Worm (Caenorhabditis elegans) whole organism, L4 larva: ENCODE results near the gene F17H10.1.
A peak's percentile ranks its signal among the peaks of the same experiment; 100 is the strongest.

Experiments used
- D1046.2 ChIP-seq: fragments of 200-800 bp; sonication (Bioruptor generic); IDR thresholded peaks from 2 replicates; pipeline ENCODE4 v1.3.6; 2022; ENCODE audit warnings: missing genetic modification characterization, missing compliant biosample characterization
- F10B5.3 ChIP-seq: sonication (generic microtip); optimal IDR thresholded peaks from 2 replicates; lab custom pipeline; 2016; ENCODE audit warnings: mild to moderate bottlenecking, missing genetic modification characterization, missing compliant biosample characterization
- F26F4.8 ChIP-seq: fragments of 200-800 bp; sonication (Bioruptor generic); conservative IDR thresholded peaks from 2 replicates; pipeline ENCODE4 v1.3.6; 2022; ENCODE audit warnings: missing genetic modification characterization, missing compliant biosample characterization
- F49E8.2 ChIP-seq: sonication (generic microtip); optimal IDR thresholded peaks from 2 replicates; lab custom pipeline; 2016; ENCODE audit warnings: missing compliant biosample characterization, mild to moderate bottlenecking, missing genetic modification characterization, borderline replicate concordance
- T20F7.1 ChIP-seq: fragments of 200-800 bp; sonication (Bioruptor generic); optimal IDR thresholded peaks from 2 replicates; lab custom pipeline; 2018; ENCODE audit warnings: mild to moderate bottlenecking, missing genetic modification characterization, missing compliant biosample characterization
- T26A8.4 ChIP-seq: fragments of 200-800 bp; sonication (Bioruptor generic); IDR thresholded peaks from 2 replicates; pipeline ENCODE4 v1.3.6; 2022; ENCODE audit warnings: missing genetic modification characterization, missing compliant biosample characterization
- Y48G9A.11 ChIP-seq: fragments of 200-800 bp; sonication (Bioruptor generic); IDR thresholded peaks from 2 replicates; pipeline ENCODE4 v1.3.6; 2022; ENCODE audit warnings: missing genetic modification reagents, missing genetic modification characterization, missing compliant biosample characterization
- Y75B8A.6 ChIP-seq: fragments of 200-800 bp; sonication (Bioruptor generic); IDR thresholded peaks from 2 replicates; pipeline ENCODE4 v1.3.6; 2022; ENCODE audit warnings: missing genetic modification reagents, missing genetic modification characterization, missing compliant biosample characterization
- aha-1 ChIP-seq: fragments of 150-350 bp; peaks from one replicate; lab custom pipeline; 2014; ENCODE audit warnings: missing biosample characterization, missing genetic modification characterization
- ama-1 ChIP-seq: fragments of 150-350 bp; optimal IDR thresholded peaks from 2 replicates; lab custom pipeline; 2014; ENCODE audit warnings: inconsistent platforms, mixed read lengths
- ceh-28 ChIP-seq: fragments of 150-350 bp; optimal IDR thresholded peaks from 2 replicates; lab custom pipeline; 2014; ENCODE audit warnings: missing biosample characterization, missing genetic modification reagents, missing genetic modification characterization
- ceh-32 ChIP-seq: sonication (generic microtip); optimal IDR thresholded peaks from 2 replicates; lab custom pipeline; 2016; ENCODE audit warnings: mild to moderate bottlenecking, missing genetic modification characterization, missing compliant biosample characterization; ENCODE audit not compliant: poor library complexity
- ceh-44 ChIP-seq: fragments of 200-800 bp; sonication (Bioruptor generic); IDR thresholded peaks from 2 replicates; pipeline ENCODE4 v1.3.6; 2022; ENCODE audit warnings: missing genetic modification reagents, missing genetic modification characterization, missing compliant biosample characterization
- ceh-62 ChIP-seq: sonication (generic microtip); optimal IDR thresholded peaks from 2 replicates; lab custom pipeline; 2017; ENCODE audit warnings: missing biosample characterization, missing genetic modification characterization
- ces-1 ChIP-seq: fragments of 150-350 bp; sonication (generic microtip); optimal IDR thresholded peaks from 4 replicates; lab custom pipeline; 2014; ENCODE audit warnings: missing biosample characterization, missing genetic modification reagents, missing genetic modification characterization
- daf-16 ChIP-seq, 3 experiments: sonication (generic microtip); optimal IDR thresholded peaks; 2 replicates each; lab custom pipeline; 2016 to 2017; ENCODE audit warnings: missing genetic modification characterization in 3 of 3, missing genetic modification reagents in 3 of 3, mild to moderate bottlenecking in 2 of 3, missing compliant biosample characterization in 2 of 3, missing biosample characterization in 1 of 3, moderate library complexity in 1 of 3
- dmd-6 ChIP-seq: fragments of 200-800 bp; sonication (Bioruptor generic); IDR thresholded peaks from 2 replicates; pipeline ENCODE4 v1.3.6; 2022; ENCODE audit warnings: missing genetic modification reagents, missing genetic modification characterization, missing compliant biosample characterization
- duxl-1 ChIP-seq: sonication (generic microtip); optimal IDR thresholded peaks from 2 replicates; lab custom pipeline; 2016; ENCODE audit warnings: mild to moderate bottlenecking, missing genetic modification characterization, moderate library complexity, missing compliant biosample characterization; ENCODE audit not compliant: poor library complexity
- dve-1 ChIP-seq: sonication (generic microtip); optimal IDR thresholded peaks from 2 replicates; lab custom pipeline; 2017; ENCODE audit warnings: antibody characterized with exemption, mild to moderate bottlenecking, missing genetic modification characterization, missing compliant biosample characterization; ENCODE audit not compliant: insufficient read depth
- egl-27 ChIP-seq: sonication (generic microtip); optimal IDR thresholded peaks from 3 replicates; lab custom pipeline; 2017; ENCODE audit warnings: missing biosample characterization, missing genetic modification reagents, missing genetic modification characterization
- egl-43 ChIP-seq: fragments of 200-800 bp; sonication (Bioruptor generic); IDR thresholded peaks from 2 replicates; pipeline ENCODE4 v1.3.6; 2022; ENCODE audit warnings: missing genetic modification reagents, missing genetic modification characterization, missing compliant biosample characterization
- hlh-11 ChIP-seq: fragments of 200-800 bp; sonication (Bioruptor generic); optimal IDR thresholded peaks from 2 replicates; lab custom pipeline; 2018; ENCODE audit warnings: mild to moderate bottlenecking, missing genetic modification characterization, missing compliant biosample characterization
- hlh-30 ChIP-seq: sonication (generic microtip); optimal IDR thresholded peaks from 2 replicates; lab custom pipeline; 2017; ENCODE audit warnings: antibody characterized with exemption, mild to moderate bottlenecking, missing genetic modification characterization, missing compliant biosample characterization; ENCODE audit not compliant: insufficient read depth
- lin-13 ChIP-seq: fragments of 150-350 bp; optimal IDR thresholded peaks from 2 replicates; lab custom pipeline; 2014; ENCODE audit warnings: missing biosample characterization, missing genetic modification reagents, missing genetic modification characterization
- lin-15B ChIP-seq: fragments of 150-350 bp; sonication (generic microtip); optimal IDR thresholded peaks from 3 replicates; lab custom pipeline; 2014; ENCODE audit warnings: missing biosample characterization, missing genetic modification characterization
- lin-29 ChIP-seq: fragments of 200-800 bp; sonication (Bioruptor generic); IDR thresholded peaks from 2 replicates; pipeline ENCODE4 v1.3.6; 2022; ENCODE audit warnings: missing genetic modification reagents, missing genetic modification characterization, missing compliant biosample characterization
- lin-38 ChIP-seq: fragments of 200-800 bp; sonication (Bioruptor generic); IDR thresholded peaks from 2 replicates; pipeline ENCODE4 v1.3.6; 2022; ENCODE audit warnings: missing genetic modification reagents, missing genetic modification characterization, missing compliant biosample characterization
- lin-39 ChIP-seq: fragments of 150-350 bp; optimal IDR thresholded peaks from 2 replicates; lab custom pipeline; 2014; ENCODE audit warnings: missing biosample characterization, missing genetic modification reagents, missing genetic modification characterization
- madf-5 ChIP-seq, 2 experiments: fragments of 200-800 bp; sonication (Bioruptor generic); IDR thresholded peaks; 2 replicates each; pipeline ENCODE4 v1.3.6; 2022; ENCODE audit warnings: missing compliant biosample characterization in 2 of 2, missing genetic modification characterization in 2 of 2
- mdt-29 ChIP-seq: fragments of 200-800 bp; sonication (Bioruptor generic); IDR thresholded peaks from 2 replicates; pipeline ENCODE4 v1.3.6; 2022; ENCODE audit warnings: missing genetic modification reagents, missing genetic modification characterization, missing compliant biosample characterization
- mep-1 ChIP-seq: fragments of 150-350 bp; sonication (generic microtip); optimal IDR thresholded peaks from 3 replicates; lab custom pipeline; 2014; ENCODE audit warnings: missing biosample characterization, missing genetic modification characterization
- mes-2 ChIP-seq: sonication (generic microtip); optimal IDR thresholded peaks from 2 replicates; lab custom pipeline; 2016; ENCODE audit warnings: missing genotype, mild to moderate bottlenecking, missing genetic modification characterization, missing compliant biosample characterization; ENCODE audit not compliant: poor library complexity, severe bottlenecking
- nhr-237 ChIP-seq: sonication (generic microtip); optimal IDR thresholded peaks from 2 replicates; lab custom pipeline; 2017; ENCODE audit warnings: missing biosample characterization, missing genetic modification characterization
- nhr-25 ChIP-seq: sonication (generic microtip); optimal IDR thresholded peaks from 2 replicates; lab custom pipeline; 2017; ENCODE audit warnings: missing genetic modification characterization, mild to moderate bottlenecking, missing compliant biosample characterization, antibody characterized with exemption, moderate library complexity, borderline replicate concordance; ENCODE audit not compliant: insufficient read depth
- nhr-28 ChIP-seq: fragments of 150-350 bp; optimal IDR thresholded peaks from 2 replicates; lab custom pipeline; 2014; ENCODE audit warnings: missing biosample characterization, missing genetic modification characterization
- nhr-48 ChIP-seq: sonication (generic microtip); optimal IDR thresholded peaks from 2 replicates; lab custom pipeline; 2016; ENCODE audit warnings: mild to moderate bottlenecking, missing genetic modification characterization, missing compliant biosample characterization
- php-3 ChIP-seq: fragments of 200-800 bp; sonication (Bioruptor generic); IDR thresholded peaks from 2 replicates; pipeline ENCODE4 v1.3.6; 2022; ENCODE audit warnings: missing genetic modification reagents, missing genetic modification characterization, missing compliant biosample characterization
- pqm-1 ChIP-seq: sonication (generic microtip); optimal IDR thresholded peaks from 2 replicates; lab custom pipeline; 2017; ENCODE audit warnings: missing biosample characterization, missing genetic modification characterization
- rbr-2 ChIP-seq: sonication (generic microtip); optimal IDR thresholded peaks from 2 replicates; lab custom pipeline; 2016; ENCODE audit warnings: missing genotype, missing genetic modification characterization, missing compliant biosample characterization
- saeg-2 ChIP-seq: fragments of 200-800 bp; sonication (Bioruptor generic); IDR thresholded peaks from 2 replicates; pipeline ENCODE4 v1.3.6; 2022; ENCODE audit warnings: missing genetic modification reagents, missing genetic modification characterization, missing compliant biosample characterization
- skn-1 ChIP-seq: fragments of 150-350 bp; optimal IDR thresholded peaks from 2 replicates; lab custom pipeline; 2014; ENCODE audit warnings: missing biosample characterization, missing genetic modification characterization
- spr-3 ChIP-seq: fragments of 200-800 bp; sonication (Bioruptor generic); optimal IDR thresholded peaks from 2 replicates; lab custom pipeline; 2018; ENCODE audit warnings: mild to moderate bottlenecking, missing genetic modification characterization, missing compliant biosample characterization
- tra-1 ChIP-seq: fragments of 200-800 bp; sonication (Bioruptor generic); IDR thresholded peaks from 2 replicates; pipeline ENCODE4 v1.3.6; 2022; ENCODE audit warnings: missing genetic modification reagents, missing genetic modification characterization, missing compliant biosample characterization
- unc-39 ChIP-seq: sonication (generic microtip); optimal IDR thresholded peaks from 2 replicates; lab custom pipeline; 2017; ENCODE audit warnings: missing biosample characterization, missing genetic modification characterization
- unc-62 ChIP-seq, 3 experiments: fragments of 150-350 bp in 1 of 3; sonication (generic microtip); optimal IDR thresholded peaks in 2 of 3; peaks in 1 of 3; 1 replicate in 1 of 3; 2 replicates in 2 of 3; lab custom pipeline; 2014 to 2017; ENCODE audit warnings: missing biosample characterization in 3 of 3, missing genetic modification characterization in 3 of 3, missing genetic modification reagents in 3 of 3, missing genotype in 1 of 3
- vab-7 ChIP-seq: fragments of 200-800 bp; sonication (Bioruptor generic); IDR thresholded peaks from 2 replicates; pipeline ENCODE4 v1.3.6; 2022; ENCODE audit warnings: missing genetic modification reagents, missing genetic modification characterization, missing compliant biosample characterization
- zag-1 ChIP-seq: fragments of 150-350 bp; optimal IDR thresholded peaks from 2 replicates; lab custom pipeline; 2014; ENCODE audit warnings: missing biosample characterization, missing genetic modification characterization
- zip-11 ChIP-seq: fragments of 200-800 bp; sonication (Bioruptor generic); IDR thresholded peaks from 2 replicates; pipeline ENCODE4 v1.3.6; 2022; ENCODE audit warnings: missing genetic modification characterization, missing compliant biosample characterization
- ztf-11 ChIP-seq: fragments of 150-350 bp; optimal IDR thresholded peaks from 2 replicates; lab custom pipeline; 2014; ENCODE audit warnings: missing biosample characterization, missing genetic modification characterization

The F17H10.1 gene

DNA sequence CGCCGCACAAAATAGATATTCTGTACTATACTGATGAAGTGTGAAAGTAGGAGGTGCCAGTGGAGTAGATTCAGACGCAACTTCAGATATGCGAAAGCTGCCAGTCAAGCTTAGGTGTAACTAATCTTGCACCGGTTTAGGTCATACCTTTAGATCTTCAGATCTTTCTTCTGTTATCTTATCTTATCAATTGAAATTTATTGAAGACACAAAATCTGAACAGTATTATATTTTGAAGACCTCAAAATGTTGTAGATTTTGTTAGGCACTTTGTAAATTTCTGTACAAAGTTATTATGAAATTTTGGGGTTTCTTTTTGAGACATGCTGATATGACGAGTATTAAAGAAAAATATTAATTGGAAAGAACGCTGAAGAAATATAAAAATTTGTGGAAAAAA, 7.6 kb downstream of the F17H10.1 start:
- TF ChIP-seq T20F7.1 (GFP tag; lab: Kevin White, UChicago) = no peak

ce11 chrX:13113457-13113856, 8.4 kb downstream of the F17H10.1 start, which contains the start of gene F17H10.2:
TSS of gene F17H10.2 (plus strand) at chrX:13113772.
- no peak for TF ChIP-seq mdt-29 (GFP tag; lab: Robert Waterston, UW)
- no peak for TF ChIP-seq Y75B8A.6 (GFP tag; lab: Robert Waterston, UW)
- no peak for TF ChIP-seq duxl-1 (tag; lab: Kevin White, UChicago)
- TF ChIP-seq skn-1 (tag; lab: Kevin White, UChicago) = no peak
- TF ChIP-seq lin-38 = no peak
- TF ChIP-seq nhr-28 (tag; lab: Kevin White, UChicago) = peak; percentile 48
- TF ChIP-seq madf-5 (GFP tag; IDR thresholded peaks at IDR 0.05; lab: Robert Waterston, UW) = no peak
- TF ChIP-seq ceh-28 (tag; lab: Kevin White, UChicago) = no peak
- TF ChIP-seq dve-1 = peak; percentile 24
- no peak for TF ChIP-seq daf-16 (GFP tag; optimal IDR thresholded peaks at IDR 0.05; lab: Kevin White, UChicago)
- no peak for TF ChIP-seq daf-16 (tag; optimal IDR thresholded peaks at IDR 0.05; lab: Kevin White, UChicago)
- no peak for TF ChIP-seq F10B5.3 (tag; lab: Kevin White, UChicago)
- TF ChIP-seq F49E8.2 (tag; lab: Kevin White, UChicago) = no peak
- TF ChIP-seq lin-15B (tag; lab: Kevin White, UChicago) = no peak
- TF ChIP-seq lin-13 = no peak
- TF ChIP-seq php-3 (GFP tag; lab: Robert Waterston, UW) = no peak
- TF ChIP-seq hlh-30 (tag; lab: Kevin White, UChicago) = peak; percentile 91
- no peak for TF ChIP-seq ceh-44
- no peak for TF ChIP-seq T26A8.4 (GFP tag; lab: Robert Waterston, UW)
- TF ChIP-seq unc-39 = no peak
- no peak for TF ChIP-seq vab-7
- TF ChIP-seq zag-1 (tag; lab: Kevin White, UChicago) = no peak
- no peak for TF ChIP-seq ceh-32 (tag; lab: Kevin White, UChicago)
- no peak for TF ChIP-seq spr-3 (GFP tag; lab: Kevin White, UChicago)
- no peak for TF ChIP-seq ceh-62
- TF ChIP-seq lin-39 (tag; lab: Kevin White, UChicago) = no peak
- TF ChIP-seq nhr-237 (tag; lab: Kevin White, UChicago) = no peak
- peak in 1 of 2 experiments; percentile 87 for TF ChIP-seq unc-62 (GFP tag; optimal IDR thresholded peaks at IDR 0.05 in 1 of 2; lab: Kevin White, UChicago)
- TF ChIP-seq unc-62 (tag; optimal IDR thresholded peaks at IDR 0.05; lab: Kevin White, UChicago) = no peak
- no peak for TF ChIP-seq ama-1 (lab: Kevin White, UChicago)
- TF ChIP-seq mep-1 (tag; lab: Kevin White, UChicago) = peak; percentile 32
- TF ChIP-seq T20F7.1 (GFP tag; lab: Kevin White, UChicago) = no peak
- no peak for TF ChIP-seq D1046.2 (GFP tag; lab: Robert Waterston, UW)
- peak; percentile 40 for TF ChIP-seq nhr-25 (tag; lab: Kevin White, UChicago)
- TF ChIP-seq ztf-11 (tag; lab: Kevin White, UChicago) = no peak
- TF ChIP-seq rbr-2 (tag; lab: Kevin White, UChicago) = no peak
- TF ChIP-seq tra-1 (GFP tag; lab: Robert Waterston, UW) = no peak
- no peak for TF ChIP-seq pqm-1 (tag; lab: Kevin White, UChicago)
- no peak for TF ChIP-seq mes-2 (tag; lab: Kevin White, UChicago)
- TF ChIP-seq zip-11 = no peak
- peak; percentile 30 for TF ChIP-seq hlh-11 (tag; lab: Kevin White, UChicago)
- TF ChIP-seq lin-29 (GFP tag; lab: Robert Waterston, UW) = no peak
- peak; percentile 95 for TF ChIP-seq aha-1
- TF ChIP-seq nhr-48 (tag; lab: Kevin White, UChicago) = no peak
- TF ChIP-seq ces-1 (GFP tag; lab: Kevin White, UChicago) = no peak
- no peak for TF ChIP-seq egl-43 (GFP tag; lab: Robert Waterston, UW)
- no peak for TF ChIP-seq saeg-2 (GFP tag; lab: Robert Waterston, UW)
- TF ChIP-seq F26F4.8 (GFP tag; lab: Robert Waterston, UW) = no peak
- TF ChIP-seq egl-27 (tag; lab: Kevin White, UChicago) = no peak
- peak; percentile 36 for TF ChIP-seq dmd-6 (GFP tag; lab: Robert Waterston, UW)
- TF ChIP-seq Y48G9A.11 (GFP tag; lab: Robert Waterston, UW) = no peak
